Worm (Caenorhabditis elegans) whole organism, mixed stage, embryonic: ENCODE measurements around the gene scl-9.

ENCODE experiments used
- M03D4.4 ChIP-seq: sonication (generic microtip); optimal IDR thresholded peaks from 2 replicates; lab custom pipeline; 2017; ENCODE audit warnings: mild to moderate bottlenecking, missing genetic modification characterization, missing compliant biosample characterization
- bed-3 ChIP-seq: fragments of 200-800 bp; sonication (Bioruptor generic); optimal IDR thresholded peaks from 3 replicates; lab custom pipeline; 2018; ENCODE audit warnings: mild to moderate bottlenecking, missing genetic modification characterization, moderate library complexity, missing compliant biosample characterization
- ceh-39 ChIP-seq: fragments of 150-350 bp; optimal IDR thresholded peaks from 2 replicates; lab custom pipeline; 2014; ENCODE audit warnings: missing biosample characterization, missing genetic modification characterization
- ceh-43 ChIP-seq: fragments of 200-800 bp; sonication (Bioruptor generic); optimal IDR thresholded peaks from 2 replicates; lab custom pipeline; 2018; ENCODE audit warnings: mild to moderate bottlenecking, missing genetic modification characterization, moderate library complexity, missing compliant biosample characterization
- ceh-83 ChIP-seq: fragments of 200-800 bp; sonication (Bioruptor generic); optimal IDR thresholded peaks from 2 replicates; lab custom pipeline; 2018; ENCODE audit warnings: mild to moderate bottlenecking, missing genetic modification characterization, missing compliant biosample characterization
- ces-1 ChIP-seq: fragments of 150-350 bp; optimal IDR thresholded peaks from 2 replicates; lab custom pipeline; 2014; ENCODE audit warnings: missing biosample characterization, missing genetic modification reagents, missing genetic modification characterization
- cnd-1 ChIP-seq: fragments of 200-800 bp; sonication (Bioruptor generic); optimal IDR thresholded peaks from 2 replicates; lab custom pipeline; 2018; ENCODE audit warnings: mild to moderate bottlenecking, missing genetic modification characterization, missing compliant biosample characterization
- elt-1 ChIP-seq: sonication (generic microtip); optimal IDR thresholded peaks from 2 replicates; lab custom pipeline; 2017; ENCODE audit warnings: missing genetic modification characterization, mild to moderate bottlenecking, missing compliant biosample characterization, antibody characterized with exemption, moderate library complexity, borderline replicate concordance; ENCODE audit not compliant: insufficient read depth
- elt-3 ChIP-seq: fragments of 150-350 bp; optimal IDR thresholded peaks from 2 replicates; lab custom pipeline; 2014; ENCODE audit warnings: missing biosample characterization, missing genetic modification characterization
- lin-13 ChIP-seq: fragments of 150-350 bp; optimal IDR thresholded peaks from 2 replicates; lab custom pipeline; 2014; ENCODE audit warnings: missing biosample characterization, missing genetic modification characterization
- lsy-2 ChIP-seq: fragments of 150-350 bp; optimal IDR thresholded peaks from 2 replicates; lab custom pipeline; 2014; ENCODE audit warnings: missing biosample characterization, missing genetic modification characterization
- mab-5 ChIP-seq: fragments of 150-350 bp; optimal IDR thresholded peaks from 2 replicates; lab custom pipeline; 2014; ENCODE audit warnings: missing biosample characterization, missing genetic modification characterization
- mls-2 ChIP-seq: sonication (generic microtip); optimal IDR thresholded peaks from 2 replicates; lab custom pipeline; 2016; ENCODE audit warnings: mild to moderate bottlenecking, missing genetic modification characterization, moderate library complexity, missing compliant biosample characterization
- nhr-12 ChIP-seq: fragments of 150-350 bp; optimal IDR thresholded peaks from 2 replicates; lab custom pipeline; 2014; ENCODE audit warnings: missing biosample characterization, missing genetic modification characterization
- nhr-2 ChIP-seq: fragments of 150-350 bp; optimal IDR thresholded peaks from 2 replicates; lab custom pipeline; 2014; ENCODE audit warnings: missing biosample characterization, missing genetic modification characterization
- nhr-237 ChIP-seq: fragments of 150-350 bp; optimal IDR thresholded peaks from 2 replicates; lab custom pipeline; 2014; ENCODE audit warnings: missing biosample characterization, missing genetic modification characterization
- nhr-28 ChIP-seq: fragments of 150-350 bp; optimal IDR thresholded peaks from 2 replicates; lab custom pipeline; 2014; ENCODE audit warnings: missing biosample characterization, missing genetic modification characterization
- nhr-76 ChIP-seq: sonication (generic microtip); optimal IDR thresholded peaks from 2 replicates; lab custom pipeline; 2017; ENCODE audit warnings: missing biosample characterization, missing genetic modification characterization
- pha-4 ChIP-seq: fragments of 150-350 bp; optimal IDR thresholded peaks from 2 replicates; lab custom pipeline; 2018; ENCODE audit warnings: missing biosample characterization, missing genetic modification reagents, missing genetic modification characterization
- snpc-4 ChIP-seq: fragments of 150-350 bp; optimal IDR thresholded peaks from 2 replicates; lab custom pipeline; 2014; ENCODE audit warnings: missing biosample characterization, missing genetic modification characterization
- sptf-1 ChIP-seq: sonication (generic microtip); optimal IDR thresholded peaks from 2 replicates; lab custom pipeline; 2017; ENCODE audit warnings: mild to moderate bottlenecking, missing genetic modification characterization, moderate library complexity, missing compliant biosample characterization
- tbx-8 ChIP-seq: fragments of 200-800 bp; sonication (Bioruptor generic); optimal IDR thresholded peaks from 2 replicates; lab custom pipeline; 2018; ENCODE audit warnings: mild to moderate bottlenecking, missing genetic modification characterization, moderate library complexity, missing compliant biosample characterization
- unc-120 ChIP-seq: sonication (generic microtip); optimal IDR thresholded peaks from 2 replicates; lab custom pipeline; 2017; ENCODE audit warnings: missing genetic modification characterization, missing compliant biosample characterization; ENCODE audit not compliant: poor library complexity, severe bottlenecking
- unc-39 ChIP-seq: fragments of 150-350 bp; optimal IDR thresholded peaks from 2 replicates; lab custom pipeline; 2014; ENCODE audit warnings: missing biosample characterization, missing genetic modification characterization
- unc-62 ChIP-seq: fragments of 150-350 bp; optimal IDR thresholded peaks from 2 replicates; lab custom pipeline; 2014; ENCODE audit warnings: missing biosample characterization, missing genetic modification reagents, missing genetic modification characterization
- zip-8 ChIP-seq: fragments of 150-350 bp; optimal IDR thresholded peaks from 2 replicates; lab custom pipeline; 2014; ENCODE audit warnings: missing biosample characterization, missing genetic modification characterization
- ztf-11 ChIP-seq: fragments of 150-350 bp; optimal IDR thresholded peaks from 2 replicates; lab custom pipeline; 2014; ENCODE audit warnings: missing biosample characterization, missing genetic modification characterization

Gene scl-9

ce11 chrIV:13078342-13078741, 31.4 kb downstream of the scl-9 start:
- TF ChIP-seq nhr-237 (tag; lab: Kevin White, UChicago) (no peak), nhr-2 (tag; lab: Kevin White, UChicago) (no peak), nhr-28 (tag; lab: Kevin White, UChicago) (no peak), elt-1 (tag; lab: Kevin White, UChicago) (no peak), ces-1 (no peak), cnd-1 (tag; lab: Kevin White, UChicago) (no peak), mls-2 (tag; lab: Kevin White, UChicago) (no peak), nhr-76 (tag; lab: Kevin White, UChicago) (no peak), pha-4 (no peak), M03D4.4 (tag; lab: Kevin White, UChicago) (no peak)

- no peak for TF ChIP-seq ztf-11 (tag; lab: Kevin White, UChicago)
- no peak for TF ChIP-seq zip-8
- TF ChIP-seq bed-3 (GFP tag; lab: Kevin White, UChicago): no peak
- no peak for TF ChIP-seq nhr-237 (tag; lab: Kevin White, UChicago)
- no peak for TF ChIP-seq lin-13 (tag; lab: Kevin White, UChicago)
- TF ChIP-seq mab-5: no peak
- TF ChIP-seq unc-62 (GFP tag; lab: Kevin White, UChicago): no peak
- TF ChIP-seq elt-1 (tag; lab: Kevin White, UChicago): no peak
Measured at ce11 chrIV:13079119-13079518, 32.2 kb downstream of the scl-9 start, which contains the start of gene C39E9.8. TSS of gene C39E9.8 (plus strand) at chrIV:13079446.

ce11 chrIV:13080185-13080584, 33.2 kb downstream of the scl-9 start:
- no peak for TF ChIP-seq elt-1 (tag; lab: Kevin White, UChicago)
- no peak for TF ChIP-seq nhr-28 (tag; lab: Kevin White, UChicago)
- no peak for TF ChIP-seq unc-62 (GFP tag; lab: Kevin White, UChicago)
- TF ChIP-seq ceh-83 (GFP tag; lab: Kevin White, UChicago): no peak
- TF ChIP-seq nhr-237 (tag; lab: Kevin White, UChicago): no peak

DNA sequence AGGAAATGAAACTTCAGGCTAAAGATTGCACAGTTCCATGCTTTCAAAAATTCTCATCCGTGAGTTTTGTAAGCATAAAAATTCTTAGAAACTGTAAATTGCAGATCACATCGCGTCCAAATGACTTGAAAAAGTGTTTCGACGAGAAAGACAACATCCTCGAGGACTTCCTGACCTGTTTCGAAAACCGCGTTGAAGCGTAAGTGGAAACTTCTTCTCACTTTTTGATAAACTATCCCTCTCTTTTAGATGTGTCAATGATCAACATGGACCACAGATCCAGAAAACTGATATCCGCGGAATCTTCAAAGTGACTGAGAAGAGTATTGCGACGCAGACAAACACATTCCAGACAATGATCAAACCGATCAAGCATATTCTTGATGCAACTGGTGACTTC, 33.9 kb downstream of the scl-9 start:
- TF ChIP-seq mab-5: no peak
- TF ChIP-seq M03D4.4 (tag; lab: Kevin White, UChicago): no peak
- TF ChIP-seq pha-4: no peak
- no peak for TF ChIP-seq nhr-28 (tag; lab: Kevin White, UChicago)

DNA sequence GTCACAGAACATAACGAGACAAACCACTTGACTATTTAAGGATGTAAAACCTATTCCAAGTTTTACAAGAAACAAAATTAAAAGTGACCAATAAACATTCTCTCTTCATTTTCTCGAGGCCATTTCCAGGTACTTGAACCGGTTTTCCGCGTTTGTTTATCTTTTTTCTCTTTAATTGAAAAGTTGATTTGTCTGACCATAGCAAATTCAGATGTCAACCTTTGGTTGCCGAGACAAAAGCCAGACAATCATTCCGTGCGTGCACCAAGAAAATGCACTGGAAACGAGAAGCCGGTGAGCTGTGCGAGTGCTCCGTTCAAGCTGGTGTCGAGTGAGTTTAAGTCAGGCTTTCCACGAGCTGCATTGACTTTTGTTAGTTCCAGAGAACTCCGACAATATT, 35.2 kb downstream of the scl-9 start:
- TF ChIP-seq mls-2 (tag; lab: Kevin White, UChicago): no peak
- no peak for TF ChIP-seq bed-3 (GFP tag; lab: Kevin White, UChicago)
- TF ChIP-seq nhr-2 (tag; lab: Kevin White, UChicago): no peak
- TF ChIP-seq elt-3 (tag; lab: Kevin White, UChicago): no peak
- no peak for TF ChIP-seq ceh-39 (tag; lab: Kevin White, UChicago)
- TF ChIP-seq unc-120 (tag; lab: Kevin White, UChicago): no peak
- no peak for TF ChIP-seq unc-62 (GFP tag; lab: Kevin White, UChicago)
- no peak for TF ChIP-seq sptf-1 (tag; lab: Kevin White, UChicago)
- TF ChIP-seq pha-4: no peak
- TF ChIP-seq lsy-2: no peak
- no peak for TF ChIP-seq nhr-237 (tag; lab: Kevin White, UChicago)
- no peak for TF ChIP-seq snpc-4 (tag; lab: Kevin White, UChicago)
- no peak for TF ChIP-seq nhr-12 (tag; lab: Kevin White, UChicago)

- TF ChIP-seq nhr-76 (tag; lab: Kevin White, UChicago): no peak
- no peak for TF ChIP-seq snpc-4 (tag; lab: Kevin White, UChicago)
- TF ChIP-seq M03D4.4 (tag; lab: Kevin White, UChicago): no peak
- TF ChIP-seq sptf-1 (tag; lab: Kevin White, UChicago): no peak
- no peak for TF ChIP-seq ztf-11 (tag; lab: Kevin White, UChicago)
- no peak for TF ChIP-seq ceh-43 (GFP tag; lab: Kevin White, UChicago)
- no peak for TF ChIP-seq bed-3 (GFP tag; lab: Kevin White, UChicago)
- TF ChIP-seq lin-13 (tag; lab: Kevin White, UChicago): no peak
- no peak for TF ChIP-seq unc-39
- TF ChIP-seq mab-5: no peak
- no peak for TF ChIP-seq tbx-8 (GFP tag; lab: Kevin White, UChicago)
- TF ChIP-seq nhr-28 (tag; lab: Kevin White, UChicago): no peak
- no peak for TF ChIP-seq ces-1
- TF ChIP-seq ceh-39 (tag; lab: Kevin White, UChicago): no peak
- no peak for TF ChIP-seq mls-2 (tag; lab: Kevin White, UChicago)
- no peak for TF ChIP-seq nhr-12 (tag; lab: Kevin White, UChicago)
- TF ChIP-seq elt-3 (tag; lab: Kevin White, UChicago): no peak
Measured at ce11 chrIV:13082836-13083763, 36.2 kb downstream of the scl-9 start.
